Fruit fly (Drosophila melanogaster) whole organism, embryonic: ENCODE results near the gene Mst98Cb.

Source experiments
- Awh ChIP-seq: fragments of 200-800 bp; sonication (Bioruptor generic); IDR thresholded peaks from 2 replicates; pipeline ENCODE4, ENCODE4 v1.3.6; 2022; ENCODE audit warnings: missing biosample characterization, missing genetic modification characterization
- CG11085 ChIP-seq: fragments of 200-800 bp; sonication (Bioruptor generic); IDR thresholded peaks from 2 replicates; pipeline ENCODE4 v1.3.6; 2022; ENCODE audit warnings: missing biosample characterization, missing genetic modification characterization
- CG11560 ChIP-seq: fragments of 200-800 bp; sonication (Bioruptor generic); IDR thresholded peaks from 3 replicates; pipeline ENCODE4 v1.3.6; 2022; ENCODE audit warnings: missing biosample characterization, missing genetic modification characterization
- CG13296 ChIP-seq: fragments of 200-800 bp; sonication (Bioruptor generic); optimal IDR thresholded peaks from 3 replicates; lab custom pipeline; 2018; ENCODE audit warnings: missing biosample characterization, mild to moderate bottlenecking, missing genetic modification characterization
- CG15011 ChIP-seq: fragments of 200-800 bp; sonication (Bioruptor generic); optimal IDR thresholded peaks from 3 replicates; lab custom pipeline; 2018; ENCODE audit warnings: missing biosample characterization, mild to moderate bottlenecking, missing genetic modification characterization
- CG15073 ChIP-seq: fragments of 200-800 bp; sonication (Bioruptor generic); optimal IDR thresholded peaks from 2 replicates; lab custom pipeline; 2016; ENCODE audit warnings: missing biosample characterization, missing genetic modification characterization
- CG18011 ChIP-seq: fragments of 200-800 bp; sonication (Bioruptor generic); optimal IDR thresholded peaks from 2 replicates; lab custom pipeline; 2017; ENCODE audit warnings: missing biosample characterization, missing genetic modification characterization, mild to moderate bottlenecking, moderate library complexity, missing genotype
- CG18599 ChIP-seq: fragments of 200-800 bp; sonication (Bioruptor generic); optimal IDR thresholded peaks from 3 replicates; lab custom pipeline; 2017; ENCODE audit warnings: missing biosample characterization, missing genetic modification characterization, mild to moderate bottlenecking, moderate library complexity, missing genetic modification reagents
- CG31388 ChIP-seq: fragments of 200-800 bp; sonication (Bioruptor generic); optimal IDR thresholded peaks from 2 replicates; lab custom pipeline; 2016; ENCODE audit warnings: missing biosample characterization, missing genetic modification characterization
- CG34422 ChIP-seq: fragments of 200-800 bp; sonication (Bioruptor generic); IDR thresholded peaks from 3 replicates; pipeline ENCODE4 v1.3.6; 2022; ENCODE audit warnings: missing biosample characterization, missing genetic modification characterization
- CG3995 ChIP-seq: fragments of 200-800 bp; sonication (Bioruptor generic); optimal IDR thresholded peaks from 3 replicates; lab custom pipeline; 2016; ENCODE audit warnings: missing biosample characterization, missing genetic modification characterization
- CG4424 ChIP-seq: fragments of 200-800 bp; sonication (Bioruptor generic); optimal IDR thresholded peaks from 3 replicates; lab custom pipeline; 2016; ENCODE audit warnings: missing biosample characterization, missing genetic modification characterization
- CG4730 ChIP-seq: fragments of 200-800 bp; sonication (Bioruptor generic); IDR thresholded peaks from 2 replicates; pipeline ENCODE4 v1.3.6; 2022; ENCODE audit warnings: missing biosample characterization, missing genetic modification characterization
- CG5180 ChIP-seq: fragments of 200-800 bp; sonication (Bioruptor generic); optimal IDR thresholded peaks from 3 replicates; lab custom pipeline; 2017; ENCODE audit warnings: missing biosample characterization, missing genetic modification characterization, mild to moderate bottlenecking, moderate library complexity, missing genetic modification reagents
- CG6854 ChIP-seq: fragments of 200-800 bp; sonication (Bioruptor generic); optimal IDR thresholded peaks from 3 replicates; lab custom pipeline; 2017; ENCODE audit warnings: missing biosample characterization, mild to moderate bottlenecking, missing genetic modification characterization
- CG7839 ChIP-seq: fragments of 200-800 bp; sonication (Bioruptor generic); optimal IDR thresholded peaks from 3 replicates; lab custom pipeline; 2018; ENCODE audit warnings: missing biosample characterization, mild to moderate bottlenecking, missing genetic modification characterization, moderate library complexity
- CG8944 ChIP-seq: fragments of 200-800 bp; sonication (Bioruptor generic); optimal IDR thresholded peaks from 3 replicates; lab custom pipeline; 2016; ENCODE audit warnings: missing biosample characterization, missing genetic modification characterization
- D ChIP-seq, 2 experiments: fragments of 200-800 bp in 1 of 2; fragments of >200 bp in 1 of 2; sonication (Bioruptor generic) in 1 of 2; optimal IDR thresholded peaks; 2 replicates in 1 of 2; 3 replicates in 1 of 2; lab custom pipeline; 2017; ENCODE audit warnings: mild to moderate bottlenecking in 1 of 2, missing biosample characterization in 1 of 2, missing genetic modification characterization in 1 of 2, missing genetic modification reagents in 1 of 2
- Dad ChIP-seq: fragments of 200-800 bp; sonication (Bioruptor generic); optimal IDR thresholded peaks from 3 replicates; lab custom pipeline; 2016; ENCODE audit warnings: missing biosample characterization, missing genetic modification characterization
- Gsc ChIP-seq: fragments of 200-800 bp; sonication (Bioruptor generic); IDR thresholded peaks from 2 replicates; pipeline ENCODE4 v1.3.6; 2022; ENCODE audit warnings: missing biosample characterization, missing genetic modification characterization
- NC2α ChIP-seq: fragments of 200-800 bp; sonication (Bioruptor generic); optimal IDR thresholded peaks from 2 replicates; lab custom pipeline; 2016; ENCODE audit warnings: missing biosample characterization, missing genetic modification characterization
- Nf-YC ChIP-seq: fragments of 200-800 bp; optimal IDR thresholded peaks from 3 replicates; lab custom pipeline; 2019; ENCODE audit warnings: missing biosample characterization, mild to moderate bottlenecking, missing genetic modification characterization, moderate library complexity
- Pdp1 ChIP-seq, 2 experiments: fragments of 200-800 bp; sonication (Bioruptor generic); optimal IDR thresholded peaks; 3 replicates each; lab custom pipeline; 2016; ENCODE audit warnings: missing biosample characterization in 2 of 2, missing genetic modification characterization in 2 of 2, mild to moderate bottlenecking in 1 of 2, moderate library complexity in 1 of 2
- Ptx1 ChIP-seq: fragments of 200-800 bp; sonication (Bioruptor generic); IDR thresholded peaks from 2 replicates; pipeline ENCODE4 v1.3.6; 2022; ENCODE audit warnings: missing biosample characterization, missing genetic modification characterization
- Taf1 ChIP-seq: fragments of 200-800 bp; sonication (Bioruptor generic); IDR thresholded peaks from 2 replicates; pipeline ENCODE4 v1.3.6; 2022; ENCODE audit warnings: missing biosample characterization, missing genetic modification characterization
- abd-A ChIP-seq: fragments of 200-800 bp; sonication (Bioruptor generic); optimal IDR thresholded peaks from 3 replicates; lab custom pipeline; 2019; ENCODE audit warnings: missing biosample characterization, mild to moderate bottlenecking, missing genetic modification characterization, moderate library complexity
- al ChIP-seq: fragments of 200-800 bp; sonication (Bioruptor generic); IDR thresholded peaks from 2 replicates; pipeline ENCODE4 v1.3.6; 2022; ENCODE audit warnings: missing biosample characterization, missing genetic modification characterization
- ara ChIP-seq: fragments of 200-800 bp; sonication (Bioruptor generic); IDR thresholded peaks from 2 replicates; pipeline ENCODE4 v1.3.6; 2022; ENCODE audit warnings: missing biosample characterization, missing genetic modification characterization
- bbx ChIP-seq: fragments of 200-800 bp; sonication (Bioruptor generic); IDR thresholded peaks from 2 replicates; pipeline ENCODE4 v1.3.6; 2022; ENCODE audit warnings: missing biosample characterization, missing genetic modification characterization; ENCODE audit not compliant: partially characterized antibody
- cas ChIP-seq: fragments of 200-800 bp; sonication (Bioruptor generic); IDR thresholded peaks from 2 replicates; pipeline ENCODE4 v1.3.6; 2022; ENCODE audit warnings: missing biosample characterization, missing genetic modification characterization
- cato ChIP-seq: fragments of 200-800 bp; sonication (Bioruptor generic); optimal IDR thresholded peaks from 2 replicates; lab custom pipeline; 2016; ENCODE audit warnings: missing biosample characterization, missing genetic modification characterization, borderline replicate concordance
- ci ChIP-seq: fragments of 200-800 bp; sonication (Bioruptor generic); IDR thresholded peaks from 3 replicates; pipeline ENCODE4 v1.3.6; 2022; ENCODE audit warnings: missing biosample characterization, missing genetic modification characterization
- corto ChIP-seq: fragments of 200-800 bp; sonication (Bioruptor generic); optimal IDR thresholded peaks from 2 replicates; lab custom pipeline; 2016; ENCODE audit warnings: missing biosample characterization, mild to moderate bottlenecking, missing genetic modification characterization, moderate library complexity
- cwo ChIP-seq: fragments of 200-800 bp; sonication (Bioruptor generic); optimal IDR thresholded peaks from 3 replicates; lab custom pipeline; 2017; ENCODE audit warnings: missing biosample characterization, missing genetic modification characterization, mild to moderate bottlenecking, moderate library complexity, missing genetic modification reagents
- dysf ChIP-seq: fragments of 200-800 bp; sonication (Bioruptor generic); IDR thresholded peaks from 3 replicates; pipeline ENCODE4 v1.3.6; 2022; ENCODE audit warnings: missing biosample characterization, missing genetic modification characterization
- fd102C ChIP-seq: fragments of 200-800 bp; sonication (Bioruptor generic); optimal IDR thresholded peaks from 2 replicates; lab custom pipeline; 2018; ENCODE audit warnings: missing biosample characterization, mild to moderate bottlenecking, missing genetic modification characterization, moderate library complexity
- ftz-f1 ChIP-seq: fragments of 200-800 bp; sonication (Bioruptor generic); optimal IDR thresholded peaks from 2 replicates; lab custom pipeline; 2016; ENCODE audit warnings: missing biosample characterization, missing genetic modification characterization
- grau ChIP-seq: fragments of 200-800 bp; optimal IDR thresholded peaks from 3 replicates; lab custom pipeline; 2019; ENCODE audit warnings: missing biosample characterization, mild to moderate bottlenecking, missing genetic modification characterization, moderate library complexity
- grn ChIP-seq: fragments of 200-800 bp; sonication (Bioruptor generic); optimal IDR thresholded peaks from 3 replicates; lab custom pipeline; 2017; ENCODE audit warnings: missing biosample characterization, missing genetic modification characterization
- gsb-n ChIP-seq: fragments of 200-800 bp; sonication (Bioruptor generic); optimal IDR thresholded peaks from 3 replicates; lab custom pipeline; 2018; ENCODE audit warnings: missing biosample characterization, mild to moderate bottlenecking, missing genetic modification characterization
- hth ChIP-seq: fragments of >200 bp; optimal IDR thresholded peaks from 2 replicates; lab custom pipeline; 2017; ENCODE audit warnings: inconsistent platforms
- knrl ChIP-seq: fragments of 200-800 bp; sonication (Bioruptor generic); IDR thresholded peaks from 3 replicates; pipeline ENCODE4 v1.3.6; 2022; ENCODE audit warnings: missing biosample characterization, missing genetic modification characterization; ENCODE audit not compliant: partially characterized antibody
- lmd ChIP-seq: fragments of 200-800 bp; sonication (Bioruptor generic); IDR thresholded peaks from 2 replicates; pipeline ENCODE4 v1.3.6; 2022; ENCODE audit warnings: missing biosample characterization, missing genetic modification characterization
- mam ChIP-seq: fragments of 200-800 bp; sonication (Bioruptor generic); optimal IDR thresholded peaks from 3 replicates; lab custom pipeline; 2016; ENCODE audit warnings: missing biosample characterization, missing genetic modification characterization
- odd ChIP-seq: fragments of 200-800 bp; sonication (Bioruptor generic); optimal IDR thresholded peaks from 2 replicates; lab custom pipeline; 2017; ENCODE audit warnings: missing biosample characterization, mild to moderate bottlenecking, missing genetic modification characterization
- pum ChIP-seq: fragments of 200-800 bp; sonication (Bioruptor generic); optimal IDR thresholded peaks from 2 replicates; lab custom pipeline; 2016; ENCODE audit warnings: missing biosample characterization, missing genetic modification characterization
- row ChIP-seq: fragments of 200-800 bp; sonication (Bioruptor generic); IDR thresholded peaks from 3 replicates; pipeline ENCODE4 v1.3.6; 2022; ENCODE audit warnings: missing biosample characterization, missing genetic modification characterization
- sug ChIP-seq: fragments of 200-800 bp; optimal IDR thresholded peaks from 2 replicates; lab custom pipeline; 2019; ENCODE audit warnings: missing biosample characterization, mild to moderate bottlenecking, missing genetic modification characterization, moderate library complexity
- wor ChIP-seq: fragments of 200-800 bp; sonication (Bioruptor generic); IDR thresholded peaks from 2 replicates; pipeline ENCODE4 v1.3.6; 2022; ENCODE audit warnings: missing biosample characterization, missing genetic modification characterization

Gene Mst98Cb

dm6 chr3R:28335462-28335998 is 42.9 kb downstream of the Mst98Cb start (continued):
- peak; percentile 76 for TF ChIP-seq pum (GFP tag; lab: Kevin White, UChicago)
- peak; percentile 59 for TF ChIP-seq CG5180
- TF ChIP-seq CG4424 (GFP tag; lab: Kevin White, UChicago): peak; percentile 79
- peak; percentile 74 to 98 for TF ChIP-seq Pdp1 (GFP tag; optimal IDR thresholded peaks at IDR 0.05; lab: Kevin White, UChicago)
- TF ChIP-seq dysf (GFP tag; lab: Robert Waterston, UW): peak; percentile 72; the same call in 2 of the 3 replicates
- peak; percentile 64 for TF ChIP-seq ara (GFP tag; lab: Robert Waterston, UW)
- TF ChIP-seq bbx (GFP tag; lab: Robert Waterston, UW): peak; percentile 50; the same call in 1 of the 2 replicates
- TF ChIP-seq Nf-YC (tag; lab: Kevin White, UChicago): peak; percentile 77
- peak; percentile 76 for TF ChIP-seq CG13296 (GFP tag; lab: Kevin White, UChicago)
- TF ChIP-seq ftz-f1: peak; percentile 50
- TF ChIP-seq Ptx1 (GFP tag; lab: Robert Waterston, UW): peak; percentile 74
- peak; percentile 52 for TF ChIP-seq Dad (GFP tag; lab: Kevin White, UChicago)
- TF ChIP-seq al (GFP tag; lab: Robert Waterston, UW): peak; percentile 44; the same call in 1 of the 2 replicates
- peak; percentile 47 for TF ChIP-seq cwo (GFP tag; lab: Kevin White, UChicago)
- peak; percentile 44 for TF ChIP-seq grn (GFP tag; lab: Kevin White, UChicago)
- TF ChIP-seq ci (GFP tag; lab: Robert Waterston, UW): peak; percentile 80
- TF ChIP-seq cas (GFP tag; lab: Robert Waterston, UW): 0 out of 2 replicates have a peak, but pooled peaks have one; percentile 30
- TF ChIP-seq corto (GFP tag; lab: Kevin White, UChicago): no peak
- peak; percentile 81 for TF ChIP-seq sug (tag; lab: Kevin White, UChicago)
- peak; percentile 8 for TF ChIP-seq fd102C (GFP tag; lab: Kevin White, UChicago)
- peak; percentile 72 for TF ChIP-seq D (optimal IDR thresholded peaks at IDR 0.05; lab: Kevin White, UChicago)
- peak; percentile 46 for TF ChIP-seq D (GFP tag; optimal IDR thresholded peaks at IDR 0.05; lab: Kevin White, UChicago)
- TF ChIP-seq gsb-n (tag; lab: Kevin White, UChicago): peak; percentile 63
- TF ChIP-seq CG4730 (GFP tag; lab: Robert Waterston, UW): peak; percentile 61
- no peak for TF ChIP-seq Taf1
- no peak for TF ChIP-seq CG15073 (GFP tag; lab: Kevin White, UChicago)
- TF ChIP-seq row: peak; percentile 79
- TF ChIP-seq hth (lab: Kevin White, UChicago): no peak
- TF ChIP-seq knrl (GFP tag; lab: Robert Waterston, UW): peak; percentile 44; the same call in 2 of the 3 replicates
- peak; percentile 75 for TF ChIP-seq CG7839 (tag; lab: Kevin White, UChicago)
- no peak for TF ChIP-seq CG6854 (GFP tag; lab: Kevin White, UChicago)
- TF ChIP-seq CG15011 (GFP tag; lab: Kevin White, UChicago): peak; percentile 36
- TF ChIP-seq CG18011 (GFP tag; lab: Kevin White, UChicago): peak; percentile 48
- peak; percentile 56 for TF ChIP-seq CG18599 (GFP tag; lab: Kevin White, UChicago)
- no peak for TF ChIP-seq CG11560 (tag; lab: Robert Waterston, UW)
- no peak for TF ChIP-seq wor (GFP tag; lab: Robert Waterston, UW)
- TF ChIP-seq cato (GFP tag; lab: Kevin White, UChicago): peak; percentile 50
- TF ChIP-seq mam: peak; percentile 83
- peak; percentile 78 for TF ChIP-seq lmd (GFP tag; lab: Robert Waterston, UW)
- TF ChIP-seq CG11085 (GFP tag; lab: Robert Waterston, UW): peak; percentile 58; the same call in 1 of the 2 replicates
- TF ChIP-seq Awh: no peak
- peak; percentile 36 for TF ChIP-seq abd-A (tag; lab: Kevin White, UChicago)
- peak; percentile 85; the same call in 2 of the 3 replicates for TF ChIP-seq CG34422 (GFP tag; lab: Robert Waterston, UW)
- peak; percentile 80 for TF ChIP-seq CG8944
- peak; percentile 53 for TF ChIP-seq odd (GFP tag; lab: Kevin White, UChicago)
- TF ChIP-seq CG3995: peak; percentile 32
- TF ChIP-seq grau (tag; lab: Kevin White, UChicago): peak; percentile 73
- no peak for TF ChIP-seq CG31388
- TF ChIP-seq NC2α (GFP tag; lab: Kevin White, UChicago): peak; percentile 70
- TF ChIP-seq Gsc (GFP tag; lab: Robert Waterston, UW): no peak
